5 fruit fly cellular contexts compared by ENCODE assay signal in the genomic region with DNA sequence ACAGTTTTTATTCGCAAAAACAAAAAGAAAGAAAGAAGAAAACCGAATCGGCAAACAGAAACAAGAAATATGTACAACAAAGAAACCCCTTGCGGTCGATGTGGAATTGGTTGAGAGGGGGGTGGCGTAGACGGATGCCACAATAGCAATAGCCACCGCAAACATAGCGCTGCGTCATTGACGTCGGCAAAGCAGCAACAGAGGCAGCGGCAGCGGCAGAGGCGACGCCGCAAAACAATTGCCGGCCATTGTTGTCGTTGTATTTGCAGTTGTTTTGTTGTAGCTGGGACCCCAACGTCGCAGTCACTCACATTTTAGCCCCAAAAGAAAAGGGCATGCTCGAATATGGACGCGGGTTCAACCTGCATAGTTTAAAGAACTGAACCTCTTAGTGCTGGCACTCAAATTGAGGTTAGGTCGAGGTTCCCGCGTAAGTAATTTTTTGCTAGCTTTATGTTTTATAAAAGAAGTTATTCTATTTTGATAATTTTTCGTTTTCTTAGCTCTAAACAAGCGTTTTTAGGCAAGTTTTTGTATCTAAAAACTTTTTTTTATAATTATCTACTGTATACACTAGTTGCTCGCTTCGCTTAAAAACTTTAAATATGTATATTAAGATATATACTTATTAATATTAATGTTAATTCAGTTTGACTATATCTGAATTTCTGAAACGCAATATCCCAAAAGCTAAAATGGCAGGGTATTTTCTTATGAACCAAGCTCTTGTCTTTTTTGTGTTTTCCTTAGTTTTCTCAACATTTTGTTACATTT.
TF ChIP-seq lines count a peak whose summit lies in the region.

No protein-coding gene starts in this region.

TF ChIP-seq in whole organism, adult, 20 proteins besides CTCF, POLR2A, EP300 and RAD21 (continued from another document):
- TF ChIP-seq ovo (GFP tag; optimal IDR thresholded peaks at IDR 0.05; lab: Kevin White, UChicago) (no peak), CG5204 (GFP tag; optimal IDR thresholded peaks at IDR 0.05; lab: Kevin White, UChicago) (peak; percentile 40), kay (GFP tag; lab: Kevin White, UChicago; ENCODE audit: borderline replicate concordance) (peak; percentile 94), CG11617 (GFP tag; optimal IDR thresholded peaks at IDR 0.05; lab: Kevin White, UChicago) (peak; percentile 84)

TF ChIP-seq in whole organism, embryonic, 481 proteins besides CTCF, POLR2A, EP300 and RAD21 (continued from another document and continues in another):
- TF ChIP-seq Bteb2 (GFP tag; optimal IDR thresholded peaks at IDR 0.05; lab: Kevin White, UChicago) (peak; percentile 56), CG10431 (GFP tag; optimal IDR thresholded peaks at IDR 0.05; lab: Kevin White, UChicago) (no peak), sug (tag; optimal IDR thresholded peaks at IDR 0.05; lab: Kevin White, UChicago) (peak; percentile 11), sisA (GFP tag; IDR thresholded peaks at IDR 0.05; lab: Robert Waterston, UW) (peak; percentile 66), ase (GFP tag; IDR thresholded peaks at IDR 0.05; lab: Robert Waterston, UW) (peak; percentile 71; the same call in 2 of the 3 replicates), prd (optimal IDR thresholded peaks at IDR 0.05; lab: Kevin White, UChicago) (no peak), prd (GFP tag; IDR thresholded peaks at IDR 0.05; lab: Robert Waterston, UW) (peak; percentile 83), CG17802 (tag; optimal IDR thresholded peaks at IDR 0.05; lab: Kevin White, UChicago) (no peak), CG8478 (optimal IDR thresholded peaks at IDR 0.05; lab: Kevin White, UChicago) (no peak), CG30431 (GFP tag; optimal IDR thresholded peaks at IDR 0.05; lab: Kevin White, UChicago) (peak; percentile 68), caup (GFP tag; optimal IDR thresholded peaks at IDR 0.05; lab: Kevin White, UChicago; ENCODE audit: severe bottlenecking) (peak; percentile 63), CG14050 (GFP tag; IDR thresholded peaks at IDR 0.05; lab: Robert Waterston, UW) (peak; percentile 33; the same call in 1 of the 3 replicates), Neu2 (GFP tag; optimal IDR thresholded peaks at IDR 0.05; lab: Kevin White, UChicago; ENCODE audit: borderline replicate concordance) (no peak), Lpt (GFP tag; optimal IDR thresholded peaks at IDR 0.05; lab: Kevin White, UChicago) (no peak), CG3281 (GFP tag; optimal IDR thresholded peaks at IDR 0.05; lab: Kevin White, UChicago) (peak; percentile 89), cato (GFP tag; optimal IDR thresholded peaks at IDR 0.05; lab: Kevin White, UChicago; ENCODE audit: borderline replicate concordance) (peak; percentile 45), CG12659 (GFP tag; optimal IDR thresholded peaks at IDR 0.05; lab: Kevin White, UChicago) (peak; percentile 87), TFAM (GFP tag; optimal IDR thresholded peaks at IDR 0.05; lab: Kevin White, UChicago) (no peak), Hand (GFP tag; optimal IDR thresholded peaks at IDR 0.05; lab: Kevin White, UChicago) (peak; percentile 74), pho (GFP tag; optimal IDR thresholded peaks at IDR 0.05; lab: Kevin White, UChicago) (peak; percentile 66), tgo (GFP tag; IDR thresholded peaks at IDR 0.05; lab: Robert Waterston, UW) (peak; percentile 68; the same call in 2 of the 3 replicates), CG6765 (GFP tag; optimal IDR thresholded peaks at IDR 0.05; lab: Kevin White, UChicago) (peak; percentile 65), CG16815 (GFP tag; optimal IDR thresholded peaks at IDR 0.05; lab: Kevin White, UChicago) (peak; percentile 73), Bgb (GFP tag; IDR thresholded peaks at IDR 0.05; lab: Robert Waterston, UW; ENCODE audit: partially characterized antibody) (no peak; the same call in 1 of the 2 replicates), E2f2 (GFP tag; IDR thresholded peaks at IDR 0.05; lab: Robert Waterston, UW) (peak; percentile 43; the same call in 1 of the 2 replicates), CG17912 (GFP tag; optimal IDR thresholded peaks at IDR 0.05; lab: Kevin White, UChicago) (no peak), CG14965 (GFP tag; optimal IDR thresholded peaks at IDR 0.05; lab: Kevin White, UChicago; ENCODE audit: borderline replicate concordance) (no peak)

TF ChIP-seq in whole organism, prepupa, 60 proteins besides CTCF, POLR2A, EP300 and RAD21 (continued from another document and continues in another):
- TF ChIP-seq dsx (GFP tag; optimal IDR thresholded peaks at IDR 0.05; lab: Kevin White, UChicago; ENCODE audit: poor library complexity, severe bottlenecking), result peak; percentile 16
- no peak for TF ChIP-seq Hr38 (GFP tag; optimal IDR thresholded peaks at IDR 0.05; lab: Kevin White, UChicago)
- peak; percentile 74 for TF ChIP-seq CG11902 (GFP tag; optimal IDR thresholded peaks at IDR 0.05; lab: Kevin White, UChicago)
- TF ChIP-seq lz (GFP tag; optimal IDR thresholded peaks at IDR 0.05; lab: Kevin White, UChicago), result peak; percentile 81
- TF ChIP-seq Smox (GFP tag; optimal IDR thresholded peaks at IDR 0.05; lab: Kevin White, UChicago), result peak; percentile 76
- peak; percentile 86 for TF ChIP-seq CG3032 (tag; optimal IDR thresholded peaks at IDR 0.05; lab: Kevin White, UChicago)
- TF ChIP-seq CG9139 (GFP tag; optimal IDR thresholded peaks at IDR 0.05; lab: Kevin White, UChicago), result no peak
- no peak for TF ChIP-seq vri (GFP tag; optimal IDR thresholded peaks at IDR 0.05; lab: Kevin White, UChicago)
- peak; percentile 48 for TF ChIP-seq CG1621 (tag; optimal IDR thresholded peaks at IDR 0.05; lab: Kevin White, UChicago)
- peak; percentile 17 for TF ChIP-seq fkh (GFP tag; optimal IDR thresholded peaks at IDR 0.05; lab: Kevin White, UChicago)
- peak in 1 of 2 experiments; percentile 50 for TF ChIP-seq ss (GFP tag; optimal IDR thresholded peaks at IDR 0.05; lab: Kevin White, UChicago)
- peak; percentile 73 for TF ChIP-seq Hr4 (GFP tag; optimal IDR thresholded peaks at IDR 0.05; lab: Kevin White, UChicago)
- peak; percentile 87 for TF ChIP-seq CG4318 (GFP tag; optimal IDR thresholded peaks at IDR 0.05; lab: Kevin White, UChicago)
- peak; percentile 51 for TF ChIP-seq Gug (GFP tag; IDR thresholded peaks at IDR 0.05; lab: Robert Waterston, UW)
- peak; percentile 69 for TF ChIP-seq CG10669 (GFP tag; optimal IDR thresholded peaks at IDR 0.05; lab: Kevin White, UChicago)
- peak; percentile 24 for TF ChIP-seq CG6854 (GFP tag; optimal IDR thresholded peaks at IDR 0.05; lab: Kevin White, UChicago)
- peak; percentile 86 for TF ChIP-seq Hr39 (GFP tag; optimal IDR thresholded peaks at IDR 0.05; lab: Kevin White, UChicago)
- TF ChIP-seq esn (GFP tag; optimal IDR thresholded peaks at IDR 0.05; lab: Kevin White, UChicago), result peak; percentile 85
- TF ChIP-seq Lpt (GFP tag; optimal IDR thresholded peaks at IDR 0.05; lab: Kevin White, UChicago), result peak; percentile 72
- TF ChIP-seq CG8319 (GFP tag; optimal IDR thresholded peaks at IDR 0.05; lab: Kevin White, UChicago), result peak; percentile 72
- TF ChIP-seq CG8119 (GFP tag; IDR thresholded peaks at IDR 0.05; lab: Robert Waterston, UW), result peak; percentile 84
- TF ChIP-seq Met (GFP tag; optimal IDR thresholded peaks at IDR 0.05; lab: Kevin White, UChicago), result peak; percentile 74
- TF ChIP-seq CG31627 (GFP tag; optimal IDR thresholded peaks at IDR 0.05; lab: Kevin White, UChicago), result peak; percentile 88
- TF ChIP-seq CG6276 (GFP tag; optimal IDR thresholded peaks at IDR 0.05; lab: Kevin White, UChicago), result peak; percentile 77
- TF ChIP-seq fd59A (GFP tag; optimal IDR thresholded peaks at IDR 0.05; lab: Kevin White, UChicago), result no peak
- peak; percentile 90 for TF ChIP-seq Eip78C (GFP tag; lab: Kevin White, UChicago)
- peak; percentile 50 to 88 for TF ChIP-seq salr (GFP tag; optimal IDR thresholded peaks at IDR 0.05; lab: Kevin White, UChicago)
- peak; percentile 66 for TF ChIP-seq spab (GFP tag; optimal IDR thresholded peaks at IDR 0.05; lab: Kevin White, UChicago)
- TF ChIP-seq CG11762 (GFP tag; optimal IDR thresholded peaks at IDR 0.05; lab: Kevin White, UChicago; ENCODE audit: insufficient read depth), result peak; percentile 79
- no peak for TF ChIP-seq fd85E (GFP tag; optimal IDR thresholded peaks at IDR 0.05; lab: Kevin White, UChicago)

TF ChIP-seq in whole organism, pupa, 21 proteins besides CTCF, POLR2A, EP300 and RAD21 (continued from another document):
- TF ChIP-seq CG32121 (GFP tag; IDR thresholded peaks at IDR 0.05; lab: Robert Waterston, UW) (peak; percentile 53), CG12605 (GFP tag; IDR thresholded peaks at IDR 0.05; lab: Robert Waterston, UW) (no peak), CG8301 (tag; optimal IDR thresholded peaks at IDR 0.05; lab: Kevin White, UChicago) (peak; percentile 1), rn (GFP tag; IDR thresholded peaks at IDR 0.05; lab: Robert Waterston, UW) (peak; percentile 35; the same call in 1 of the 2 replicates), CG8159 (tag; optimal IDR thresholded peaks at IDR 0.05; lab: Kevin White, UChicago) (peak; percentile 85)

TF ChIP-seq in whole organism, wandering third instar larva, 38 proteins besides CTCF, POLR2A, EP300 and RAD21 (continued from another document):
- TF ChIP-seq Rel (GFP tag; optimal IDR thresholded peaks at IDR 0.05; lab: Kevin White, UChicago) (no peak), Rel (tag; optimal IDR thresholded peaks at IDR 0.05; lab: Kevin White, UChicago) (no peak), Hr78 (GFP tag; optimal IDR thresholded peaks at IDR 0.05; lab: Kevin White, UChicago) (no peak), h (GFP tag; optimal IDR thresholded peaks at IDR 0.05; lab: Kevin White, UChicago) (peak; percentile 28), Myc (optimal IDR thresholded peaks at IDR 0.05; lab: Kevin White, UChicago) (no peak), Abd-B (GFP tag; optimal IDR thresholded peaks at IDR 0.05; lab: Kevin White, UChicago) (no peak)
